Worm (Caenorhabditis elegans) whole organism, L4/young adult: ENCODE measurements around the gene fbxa-65.

ENCODE experiments used
- W03F9.2 ChIP-seq: fragments of 150-350 bp; optimal IDR thresholded peaks from 2 replicates; lab custom pipeline; 2014; ENCODE audit warnings: missing biosample characterization, missing genetic modification characterization
- dao-5 ChIP-seq: sonication (generic microtip); optimal IDR thresholded peaks from 2 replicates; lab custom pipeline; 2016; ENCODE audit warnings: missing genotype, missing genetic modification characterization, moderate library complexity, missing compliant biosample characterization
- him-1 ChIP-seq: sonication (generic microtip); optimal IDR thresholded peaks from 2 replicates; lab custom pipeline; 2016; ENCODE audit warnings: missing genotype, missing genetic modification reagents, missing genetic modification characterization, missing compliant biosample characterization

fbxa-65 gene

DNA sequence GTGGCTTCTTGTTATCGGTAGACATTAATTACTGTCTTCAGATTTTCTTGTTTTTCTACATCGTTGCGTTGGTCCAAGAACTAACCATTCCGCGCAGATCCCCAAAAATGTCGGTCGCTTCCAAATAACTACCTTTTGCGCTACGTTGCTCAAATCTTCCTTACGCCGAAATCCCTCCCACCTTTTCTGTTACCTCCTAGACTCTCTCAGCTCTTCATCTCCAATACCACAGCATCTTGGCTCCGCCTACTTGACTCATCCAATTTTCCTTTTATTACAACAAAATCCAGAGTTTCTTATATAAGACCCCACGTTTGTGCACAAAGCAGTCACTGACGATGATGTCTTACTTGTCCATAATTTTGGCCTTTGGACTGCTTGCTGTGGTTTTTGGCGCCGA, 6.6 kb upstream of the fbxa-65 start, which contains the start of gene C17B7.12:
TSS of gene C17B7.12 (plus strand) at position 301 of the 400 bp plus-strand sequence.
- TF ChIP-seq him-1 (tag; lab: Kevin White, UChicago) (no peak), dao-5 (tag; lab: Kevin White, UChicago) (no peak), W03F9.2 (tag; lab: Kevin White, UChicago) (no peak)

DNA sequence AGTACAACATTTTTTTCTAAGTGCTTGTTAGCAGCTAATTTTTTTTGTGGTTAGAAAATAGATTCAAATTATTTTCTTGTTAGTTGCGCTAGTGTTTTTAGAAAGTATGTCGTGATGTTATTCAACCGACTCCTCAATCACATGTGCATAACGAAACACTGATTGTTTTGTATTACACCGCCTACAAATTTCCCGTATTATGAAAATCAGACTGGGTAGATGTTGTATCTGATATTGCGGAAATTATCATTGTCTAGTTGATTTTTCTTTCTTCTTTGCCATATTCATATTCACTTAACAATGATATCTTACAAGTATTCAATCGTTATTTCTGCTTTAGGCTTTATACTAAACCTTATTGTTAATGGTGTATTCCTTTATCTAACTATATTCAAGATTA, 5.0 kb upstream of the fbxa-65 start, which contains the start of gene str-63:
TSS of gene str-63 (plus strand) at position 301 of the 400 bp plus-strand sequence.
- TF ChIP-seq him-1 (tag; lab: Kevin White, UChicago) (no peak), dao-5 (tag; lab: Kevin White, UChicago) (no peak), W03F9.2 (tag; lab: Kevin White, UChicago) (no peak)

ce11 chrV:3349877-3350276, 3.6 kb upstream of the fbxa-65 start, which contains the start of gene C17B7.15:
C17B7.15 (plus strand) TSS chrV:3350177.
- TF ChIP-seq dao-5 (tag; lab: Kevin White, UChicago) (no peak), him-1 (tag; lab: Kevin White, UChicago) (no peak), W03F9.2 (tag; lab: Kevin White, UChicago) (no peak)

DNA sequence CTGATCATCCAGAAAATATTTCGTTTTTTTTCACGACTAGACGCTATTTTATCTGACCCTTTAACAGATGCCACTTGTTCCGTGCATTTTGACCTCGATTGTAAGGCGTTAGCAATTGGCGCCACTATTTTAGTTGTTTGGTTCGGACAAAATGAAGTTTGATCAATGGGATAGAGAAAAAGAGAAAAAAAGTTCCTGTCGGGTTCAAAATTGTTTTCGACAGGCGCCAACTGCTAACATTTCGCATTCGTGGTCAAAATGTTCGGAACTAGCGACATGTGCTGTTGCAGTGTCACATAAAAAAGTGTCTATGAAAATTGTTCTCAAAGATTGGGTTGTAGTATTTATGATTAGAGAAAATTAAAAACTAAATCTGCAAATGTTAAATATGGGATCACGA, 1.2 kb upstream of the fbxa-65 start:
- TF ChIP-seq him-1 (tag; lab: Kevin White, UChicago) (no peak), dao-5 (tag; lab: Kevin White, UChicago) (no peak), W03F9.2 (tag; lab: Kevin White, UChicago) (no peak)

- TF ChIP-seq W03F9.2 (tag; lab: Kevin White, UChicago) (no peak), dao-5 (tag; lab: Kevin White, UChicago) (no peak), him-1 (tag; lab: Kevin White, UChicago) (no peak)
Measured at ce11 chrV:3344001-3344400, 2.3 kb downstream of the fbxa-65 start.

DNA sequence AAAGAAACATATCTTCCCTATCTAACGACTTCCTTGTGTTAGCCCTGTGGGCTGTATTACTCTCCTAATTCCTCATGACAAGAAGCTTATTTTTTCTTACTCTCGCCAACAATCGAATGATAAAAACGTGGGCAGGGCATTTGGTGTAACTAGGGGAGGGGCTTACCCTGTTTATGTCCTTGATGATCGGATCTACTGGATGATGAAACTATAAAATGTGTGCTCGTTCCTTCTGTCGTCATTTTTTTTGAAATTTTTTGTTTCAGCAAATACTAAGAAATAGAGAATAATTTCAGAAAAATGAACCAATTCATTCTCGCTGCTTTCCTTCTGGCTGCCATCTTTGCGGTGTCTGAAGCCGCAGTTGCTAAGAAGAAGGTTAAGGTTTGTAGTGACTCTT, 3.8 kb downstream of the fbxa-65 start, which contains the start of gene C17B7.3:
TSS of gene C17B7.3 (plus strand) at position 301 of the 400 bp plus-strand sequence.
- TF ChIP-seq him-1 (tag; lab: Kevin White, UChicago) (no peak), W03F9.2 (tag; lab: Kevin White, UChicago) (no peak), dao-5 (tag; lab: Kevin White, UChicago) (no peak)

- no peak for TF ChIP-seq W03F9.2 (tag; lab: Kevin White, UChicago)
- no peak for TF ChIP-seq dao-5 (tag; lab: Kevin White, UChicago)
- no peak for TF ChIP-seq him-1 (tag; lab: Kevin White, UChicago)
Measured at ce11 chrV:3341906-3342305, 4.4 kb downstream of the fbxa-65 start, which contains the start of gene C17B7.10. C17B7.10 (minus strand) TSS chrV:3342006.

DNA sequence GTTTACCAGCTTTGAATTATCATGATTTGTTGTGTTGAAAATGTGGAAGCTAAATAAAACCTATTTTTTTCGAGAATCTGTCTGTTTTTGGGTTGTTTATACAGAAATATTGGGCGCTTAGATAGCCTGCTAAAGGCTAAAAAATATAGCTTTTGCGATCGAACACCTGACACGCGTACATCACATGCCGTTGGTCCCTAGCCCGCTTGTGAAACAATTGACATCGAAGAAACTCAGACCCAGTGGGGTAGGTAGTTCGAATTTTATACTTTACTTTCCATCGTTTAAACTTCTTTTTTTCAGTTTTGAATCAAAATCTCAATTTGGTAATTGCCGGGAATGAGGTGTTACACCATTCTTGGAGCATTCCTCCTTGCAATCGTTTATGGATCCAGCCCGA, 7.3 kb downstream of the fbxa-65 start, which contains the start of gene C17B7.4:
TSS of gene C17B7.4 (plus strand) at position 301 of the 400 bp plus-strand sequence.
- TF ChIP-seq W03F9.2 (tag; lab: Kevin White, UChicago) (no peak), him-1 (tag; lab: Kevin White, UChicago) (no peak), dao-5 (tag; lab: Kevin White, UChicago) (no peak)

DNA sequence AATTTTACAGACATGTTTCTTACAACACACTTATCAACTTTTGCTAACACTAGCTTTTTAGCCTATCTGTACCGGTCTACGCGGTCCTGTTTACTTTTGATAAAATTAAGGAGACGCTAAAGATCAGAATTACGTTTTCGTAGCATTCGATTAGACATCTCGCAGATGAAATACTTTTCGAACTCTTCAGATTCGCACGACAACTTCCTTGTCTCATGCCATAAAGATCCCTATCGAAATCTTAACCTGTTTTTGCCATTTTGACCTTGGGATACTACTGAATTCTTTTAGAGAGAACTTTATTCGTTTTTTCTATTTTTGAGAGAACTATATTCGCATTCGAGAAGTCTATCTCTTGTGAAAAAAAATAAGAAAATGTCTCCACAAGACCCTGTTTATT, 12.9 kb downstream of the fbxa-65 start, which contains the start of gene C17B7.5:
TSS of gene C17B7.5 (plus strand) at position 301 of the 400 bp plus-strand sequence.
- TF ChIP-seq him-1 (tag; lab: Kevin White, UChicago), result no peak
- TF ChIP-seq W03F9.2 (tag; lab: Kevin White, UChicago), result no peak
- no peak for TF ChIP-seq dao-5 (tag; lab: Kevin White, UChicago)

DNA sequence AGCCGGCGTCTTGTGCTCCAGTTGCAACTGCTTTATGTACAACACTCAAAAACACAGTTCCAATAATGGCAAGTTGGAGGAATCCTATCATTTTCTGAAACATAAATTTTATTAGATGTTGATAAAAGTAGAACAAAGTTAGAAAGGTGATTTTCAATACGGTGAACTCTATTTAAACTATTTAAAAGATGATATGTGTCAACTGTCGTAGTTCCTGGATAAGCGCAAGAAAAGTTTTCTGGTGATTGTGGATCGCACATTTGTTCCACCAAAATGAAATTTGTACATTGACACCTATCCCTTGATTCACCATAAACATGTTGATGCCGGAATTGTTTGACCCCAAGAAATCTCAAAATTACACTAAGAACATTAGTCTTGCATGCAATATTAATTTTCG, 14.3 kb downstream of the fbxa-65 start, which contains the start of gene C17B7.9:
TSS of gene C17B7.9 (minus strand) at position 101 of the 400 bp plus-strand sequence.
- TF ChIP-seq W03F9.2 (tag; lab: Kevin White, UChicago), result no peak
- no peak for TF ChIP-seq dao-5 (tag; lab: Kevin White, UChicago)
- no peak for TF ChIP-seq him-1 (tag; lab: Kevin White, UChicago)

- no peak for TF ChIP-seq him-1 (tag; lab: Kevin White, UChicago)
- no peak for TF ChIP-seq dao-5 (tag; lab: Kevin White, UChicago)
- TF ChIP-seq W03F9.2 (tag; lab: Kevin White, UChicago), result no peak
Measured at ce11 chrV:3324178-3324577, 22.1 kb downstream of the fbxa-65 start, which contains the start of gene C17B7.8. C17B7.8 (minus strand) TSS chrV:3324278.

- no peak for TF ChIP-seq him-1 (tag; lab: Kevin White, UChicago)
- TF ChIP-seq W03F9.2 (tag; lab: Kevin White, UChicago), result no peak
- TF ChIP-seq dao-5 (tag; lab: Kevin White, UChicago), result no peak
Measured at ce11 chrV:3320432-3320831, 25.9 kb downstream of the fbxa-65 start, which contains the start of gene C17B7.14. C17B7.14 (minus strand) TSS chrV:3320532.

DNA sequence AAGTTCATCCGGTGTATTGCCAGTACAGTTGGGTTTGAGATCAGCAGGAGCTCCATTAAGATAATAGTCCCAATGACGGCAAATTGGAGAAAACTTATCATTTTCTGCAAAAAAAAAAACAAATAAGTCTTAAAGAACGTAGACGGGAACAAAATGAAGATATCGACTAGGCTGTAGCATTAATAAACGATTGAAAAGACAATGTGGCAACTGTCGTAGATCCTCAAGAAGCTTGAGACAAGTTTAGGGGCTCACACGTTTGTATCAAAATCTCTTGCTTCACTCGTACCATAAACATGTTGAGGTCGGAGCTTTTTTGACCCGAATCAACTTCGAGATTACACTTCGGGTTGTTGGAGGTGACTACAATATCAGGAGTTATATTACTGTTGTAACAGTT, 26.3 kb downstream of the fbxa-65 start, which contains the start of gene F35F10.14:
TSS of gene F35F10.14 (minus strand) at position 101 of the 400 bp plus-strand sequence.
- TF ChIP-seq dao-5 (tag; lab: Kevin White, UChicago) (no peak), W03F9.2 (tag; lab: Kevin White, UChicago) (no peak), him-1 (tag; lab: Kevin White, UChicago) (no peak)

DNA sequence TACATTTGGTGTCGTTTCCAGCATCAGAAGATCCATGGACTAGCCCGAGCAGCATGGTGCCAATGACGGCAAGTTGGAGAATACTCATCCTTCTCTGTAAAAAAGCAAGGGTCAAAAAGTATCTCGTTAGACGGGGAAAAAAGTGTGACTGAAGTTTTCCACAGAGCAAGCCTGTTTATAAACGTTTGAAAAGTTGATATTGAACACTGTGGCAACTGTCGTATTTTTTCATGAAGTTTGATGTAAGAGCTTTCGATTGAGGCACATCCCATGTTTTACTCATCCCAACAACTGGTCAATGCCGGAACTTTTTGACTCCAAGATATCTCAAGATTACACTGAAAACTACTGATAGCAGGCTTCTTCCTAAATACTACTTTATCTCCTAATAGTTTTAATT, 27.3 kb downstream of the fbxa-65 start, which contains the start of gene F35F10.13:
TSS of gene F35F10.13 (minus strand) at position 101 of the 400 bp plus-strand sequence.
- TF ChIP-seq W03F9.2 (tag; lab: Kevin White, UChicago) (no peak), him-1 (tag; lab: Kevin White, UChicago) (no peak), dao-5 (tag; lab: Kevin White, UChicago) (no peak)
